Worm (Caenorhabditis elegans): ENCODE results near the gene srx-133.

Gene srx-133

DNA sequence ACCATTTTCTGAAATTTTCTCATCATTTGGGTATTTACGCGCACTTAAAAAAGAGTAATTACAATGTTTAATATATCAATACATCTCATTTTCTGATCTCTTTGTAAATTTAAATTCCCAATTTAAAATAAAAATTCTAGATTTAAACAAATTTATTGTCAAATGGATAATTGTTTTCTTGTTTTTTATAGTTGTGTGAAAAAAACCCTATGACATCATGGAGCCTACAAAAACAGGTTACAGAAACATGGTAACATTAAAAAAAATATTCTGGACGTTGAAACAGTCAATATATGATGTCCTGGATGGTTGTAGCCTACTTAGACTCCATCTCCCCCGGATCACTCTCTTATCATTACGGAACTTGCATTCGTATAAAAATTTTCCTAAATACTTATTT, 41.0 kb downstream of the srx-133 start, which contains the start of gene spp-12:
spp-12 (plus strand) TSS at position 301 of the 400 bp plus-strand sequence.
- no peak for TF ChIP-seq R02D3.7 (tag; optimal IDR thresholded peaks at IDR 0.05)
- TF ChIP-seq lin-15B (tag; optimal IDR thresholded peaks at IDR 0.05) = no peak
- no peak for TF ChIP-seq nhr-25 (tag; optimal IDR thresholded peaks at IDR 0.05; ENCODE audit: borderline replicate concordance, insufficient read depth)
- no peak for TF ChIP-seq mxl-2 (GFP tag; conservative IDR thresholded peaks at IDR 0.05)
- TF ChIP-seq cey-2 (tag; optimal IDR thresholded peaks at IDR 0.05; ENCODE audit: borderline replicate concordance, insufficient read depth) = no peak

DNA sequence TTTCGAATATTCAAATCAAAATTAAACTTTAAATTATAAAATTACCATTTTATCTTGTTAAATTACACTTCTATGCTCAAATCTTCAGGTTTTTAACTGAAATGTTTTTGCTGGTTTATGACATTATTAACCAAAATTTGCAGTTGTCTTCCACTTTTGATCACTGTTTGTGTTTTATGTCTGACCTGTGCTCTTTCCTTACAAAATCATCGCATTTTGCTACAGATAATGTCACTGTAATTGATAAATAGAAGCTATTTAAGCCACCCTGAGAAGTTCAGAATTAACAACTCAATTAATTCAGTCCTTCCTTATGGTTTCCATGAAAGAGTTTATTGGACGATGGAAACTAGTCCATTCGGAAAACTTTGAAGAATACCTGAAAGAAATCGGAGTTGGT, 42.0 kb downstream of the srx-133 start, which contains the start of gene lbp-8:
lbp-8 (plus strand) TSS at position 301 of the 400 bp plus-strand sequence.
- TF ChIP-seq tag-97 (GFP tag; IDR thresholded peaks at IDR 0.05) (no peak), zfp-3 (GFP tag; conservative IDR thresholded peaks at IDR 0.05) (no peak), F26F4.8 (GFP tag; conservative IDR thresholded peaks at IDR 0.05) (no peak), pha-4 (GFP tag; IDR thresholded peaks at IDR 0.05) (no peak), pha-4 (tag; optimal IDR thresholded peaks at IDR 0.05) (no peak), nhr-111 (GFP tag; optimal IDR thresholded peaks at IDR 0.05) (no peak)

DNA sequence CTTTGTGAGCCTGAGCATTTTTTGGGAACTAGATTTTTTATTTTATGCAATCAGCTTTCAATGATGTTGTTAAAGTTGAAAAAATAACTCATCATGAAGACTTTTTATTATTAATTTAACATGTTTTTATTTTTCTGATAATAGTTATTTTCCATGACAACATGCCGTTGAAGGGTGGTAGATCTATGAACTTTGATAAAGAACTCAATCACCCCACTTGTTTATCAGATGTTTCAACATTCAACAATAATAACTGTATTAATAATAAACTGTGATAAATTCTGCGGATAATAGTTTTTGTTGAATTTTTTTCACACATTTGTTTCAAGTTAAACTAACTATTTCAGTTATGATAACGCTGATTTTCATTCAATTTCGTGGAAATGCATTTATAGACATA, 43.0 kb downstream of the srx-133 start:
- TF ChIP-seq pha-4 (GFP tag; IDR thresholded peaks at IDR 0.05) = no peak
- no peak for TF ChIP-seq pha-4 (tag; optimal IDR thresholded peaks at IDR 0.05)
- no peak for TF ChIP-seq F10B5.3 (tag; optimal IDR thresholded peaks at IDR 0.05)
- TF ChIP-seq hlh-11 (tag; optimal IDR thresholded peaks at IDR 0.05) = peak; percentile 45
- TF ChIP-seq dmd-6 (GFP tag; IDR thresholded peaks at IDR 0.05) = peak; percentile 64
- TF ChIP-seq jun-1 (tag; optimal IDR thresholded peaks at IDR 0.05) = no peak
- TF ChIP-seq php-3 (GFP tag; IDR thresholded peaks at IDR 0.05) = peak; percentile 55; the same call in 1 of the 2 replicates
- TF ChIP-seq nhr-77 (tag; optimal IDR thresholded peaks at IDR 0.05) = peak; percentile 53
- no peak for TF ChIP-seq daf-16 (GFP tag; optimal IDR thresholded peaks at IDR 0.05)
- TF ChIP-seq daf-16 (tag; optimal IDR thresholded peaks at IDR 0.05) = peak; percentile 96
- peak; percentile 76 for TF ChIP-seq dve-1 (tag; optimal IDR thresholded peaks at IDR 0.05; ENCODE audit: insufficient read depth)
- peak; percentile 37 for TF ChIP-seq nhr-28 (tag; optimal IDR thresholded peaks at IDR 0.05)
- no peak for TF ChIP-seq lin-39 (tag; optimal IDR thresholded peaks at IDR 0.05)

DNA sequence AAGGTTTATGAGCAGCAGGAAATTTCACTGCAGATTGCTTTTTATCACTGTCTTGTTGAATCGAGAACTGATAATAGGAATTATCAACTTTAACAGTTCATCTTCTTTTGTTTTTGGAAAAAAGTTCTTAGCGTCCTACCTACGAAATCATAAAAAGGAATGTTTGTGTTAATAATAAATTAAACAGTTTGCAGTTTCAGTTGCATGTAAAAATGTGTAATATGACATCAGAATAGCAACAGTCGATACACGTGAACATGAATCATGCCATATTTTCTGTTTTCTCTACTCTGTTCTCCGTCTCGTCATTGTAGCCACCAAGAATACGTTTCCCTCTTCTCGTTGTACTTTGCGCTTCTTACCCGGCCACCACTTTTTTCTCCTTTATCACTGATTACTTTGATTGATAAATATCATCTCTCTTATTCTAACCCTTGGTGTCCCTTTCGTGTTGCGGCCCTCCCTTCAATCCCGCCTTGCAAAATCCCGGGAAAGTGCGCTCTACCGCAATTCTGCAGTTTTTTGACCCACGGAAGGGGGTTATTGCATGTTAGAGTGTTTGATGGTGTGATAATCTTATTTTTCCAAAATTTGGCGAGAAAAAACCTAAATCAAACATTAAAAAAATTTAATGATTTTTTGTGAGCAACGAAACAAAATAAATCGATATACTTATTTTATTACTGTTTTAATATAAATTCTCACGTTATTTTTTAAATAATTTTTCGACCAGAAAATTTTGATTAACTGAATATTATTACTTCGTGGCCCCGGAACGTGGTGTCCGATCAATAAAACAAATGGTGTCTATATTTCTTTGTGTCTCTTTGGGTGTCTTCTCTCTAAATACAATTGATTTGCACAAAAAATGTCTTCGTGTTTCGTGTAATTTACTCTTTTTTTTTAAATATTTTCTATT, 44.2 kb downstream of the srx-133 start, which contains the start of gene sptl-3:
sptl-3 (plus strand) TSS at position 869 of the 919 bp plus-strand sequence.
- TF ChIP-seq dve-1 (tag; optimal IDR thresholded peaks at IDR 0.05; ENCODE audit: insufficient read depth) (peak; percentile 77), php-3 (GFP tag; IDR thresholded peaks at IDR 0.05) (peak; percentile 67; the same call in 1 of the 2 replicates), attf-4 (tag; optimal IDR thresholded peaks at IDR 0.05) (no peak), madf-5 (GFP tag; IDR thresholded peaks at IDR 0.05) (no peak), ces-1 (GFP tag; optimal IDR thresholded peaks at IDR 0.05) (no peak), rbr-2 (tag; optimal IDR thresholded peaks at IDR 0.05) (no peak), arid-1 (GFP tag; conservative IDR thresholded peaks at IDR 0.05) (no peak), nhr-237 (tag; optimal IDR thresholded peaks at IDR 0.05) (no peak), ceh-32 (tag; optimal IDR thresholded peaks at IDR 0.05; ENCODE audit: poor library complexity) (no peak), ztf-7 (tag; optimal IDR thresholded peaks at IDR 0.05) (no peak), hif-1 (tag; optimal IDR thresholded peaks at IDR 0.05) (no peak), snpc-4 (tag; optimal IDR thresholded peaks at IDR 0.05) (no peak), ctbp-1 (GFP tag; IDR thresholded peaks at IDR 0.05) (0 out of 2 replicates have a peak, but pooled peaks have one; percentile 30), unc-39 (tag; optimal IDR thresholded peaks at IDR 0.05) (no peak), nhr-76 (tag; optimal IDR thresholded peaks at IDR 0.05) (no peak), lsy-2 (tag; optimal IDR thresholded peaks at IDR 0.05) (peak in 1 of 2 experiments; percentile 34), mdl-1 (tag; optimal IDR thresholded peaks at IDR 0.05) (peak in 1 of 2 experiments; percentile 84), T20F7.1 (GFP tag; optimal IDR thresholded peaks at IDR 0.05) (no peak), mxl-2 (GFP tag; conservative IDR thresholded peaks at IDR 0.05) (no peak), nhr-25 (tag; optimal IDR thresholded peaks at IDR 0.05; ENCODE audit: borderline replicate concordance, insufficient read depth) (no peak), mxl-3 (GFP tag; optimal IDR thresholded peaks at IDR 0.05) (no peak), aha-1 (tag) (peak; percentile 92), lin-38 (GFP tag; IDR thresholded peaks at IDR 0.05) (no peak), nhr-6 (tag; optimal IDR thresholded peaks at IDR 0.05) (peak; percentile 19), snpc-1.2 (GFP tag; IDR thresholded peaks at IDR 0.05) (no peak), ceh-82 (tag; optimal IDR thresholded peaks at IDR 0.05) (no peak)
